Worm (Caenorhabditis elegans) whole organism, L1 larva: ENCODE data around the gene zer-1.

Experiments used
- C04F5.9 ChIP-seq: sonication (generic microtip); optimal IDR thresholded peaks from 2 replicates; lab custom pipeline; 2016; ENCODE audit warnings: missing genetic modification characterization, missing compliant biosample characterization
- F16B12.6 ChIP-seq: fragments of 150-350 bp; optimal IDR thresholded peaks from 2 replicates; lab custom pipeline; 2014; ENCODE audit warnings: missing biosample characterization, missing genetic modification characterization
- Y116A8C.19 ChIP-seq: sonication (generic microtip); optimal IDR thresholded peaks from 2 replicates; lab custom pipeline; 2016; ENCODE audit warnings: missing compliant biosample characterization, missing genetic modification characterization, borderline replicate concordance
- aha-1 ChIP-seq: fragments of 150-350 bp; optimal IDR thresholded peaks from 2 replicates; lab custom pipeline; 2014; ENCODE audit warnings: missing biosample characterization, missing genetic modification characterization
- aly-2 ChIP-seq: fragments of 150-350 bp; optimal IDR thresholded peaks from 2 replicates; lab custom pipeline; 2014; ENCODE audit warnings: missing biosample characterization, missing genetic modification characterization
- ama-1 ChIP-seq: fragments of 150-350 bp; optimal IDR thresholded peaks from 2 replicates; lab custom pipeline; 2014
- blmp-1 ChIP-seq: fragments of 150-350 bp; optimal IDR thresholded peaks from 2 replicates; lab custom pipeline; 2014; ENCODE audit warnings: missing biosample characterization, missing genetic modification characterization
- ceh-63 ChIP-seq: fragments of 200-800 bp; sonication (Bioruptor generic); optimal IDR thresholded peaks from 2 replicates; lab custom pipeline; 2018; ENCODE audit warnings: mild to moderate bottlenecking, missing genetic modification characterization, missing compliant biosample characterization
- ceh-82 ChIP-seq, 3 experiments: fragments of 150-350 bp in 1 of 3; sonication (generic microtip) in 2 of 3; optimal IDR thresholded peaks; 2 replicates each; lab custom pipeline; 2014 to 2017; ENCODE audit warnings: missing biosample characterization in 3 of 3, missing genetic modification characterization in 3 of 3
- ceh-88 ChIP-seq: fragments of 200-800 bp; sonication (Bioruptor generic); IDR thresholded peaks from 2 replicates; pipeline ENCODE4 v1.3.6; 2022; ENCODE audit warnings: missing genetic modification characterization, missing compliant biosample characterization
- ceh-90 ChIP-seq: sonication (generic microtip); optimal IDR thresholded peaks from 2 replicates; lab custom pipeline; 2016; ENCODE audit warnings: missing genetic modification characterization, missing compliant biosample characterization
- dsc-1 ChIP-seq: sonication (generic microtip); optimal IDR thresholded peaks from 2 replicates; lab custom pipeline; 2016; ENCODE audit warnings: mild to moderate bottlenecking, missing genetic modification characterization, missing compliant biosample characterization
- elt-3 ChIP-seq, 6 experiments: fragments of 150-350 bp in 1 of 6; sonication (generic microtip); optimal IDR thresholded peaks; 2 replicates each; lab custom pipeline; 2017 to 2018; ENCODE audit warnings: missing biosample characterization in 6 of 6, missing genetic modification characterization in 6 of 6, inconsistent platforms in 1 of 6
- ets-5 ChIP-seq: fragments of 200-800 bp; sonication (Bioruptor generic); IDR thresholded peaks from 2 replicates; pipeline ENCODE4 v1.3.6; 2022; ENCODE audit warnings: missing genetic modification characterization, missing compliant biosample characterization
- fkh-10 ChIP-seq: sonication (generic microtip); optimal IDR thresholded peaks from 2 replicates; lab custom pipeline; 2017; ENCODE audit warnings: missing biosample characterization, missing genetic modification reagents, missing genetic modification characterization
- fkh-8 ChIP-seq: sonication (generic microtip); optimal IDR thresholded peaks from 2 replicates; lab custom pipeline; 2016; ENCODE audit warnings: mild to moderate bottlenecking, missing genetic modification characterization, missing compliant biosample characterization
- fos-1 ChIP-seq: fragments of 150-350 bp; optimal IDR thresholded peaks from 2 replicates; lab custom pipeline; 2014; ENCODE audit warnings: missing biosample characterization, missing genetic modification characterization
- grh-1 ChIP-seq: fragments of 200-800 bp; sonication (Bioruptor generic); IDR thresholded peaks from 2 replicates; pipeline ENCODE4 v1.3.6; 2022; ENCODE audit warnings: missing genetic modification reagents, missing genetic modification characterization, missing compliant biosample characterization
- hlh-17 ChIP-seq: fragments of 200-800 bp; sonication (Bioruptor generic); optimal IDR thresholded peaks from 2 replicates; lab custom pipeline; 2018; ENCODE audit warnings: missing genetic modification characterization, mild to moderate bottlenecking, missing compliant biosample characterization, moderate library complexity, borderline replicate concordance
- hlh-4 ChIP-seq: sonication (generic microtip); optimal IDR thresholded peaks from 2 replicates; lab custom pipeline; 2016; ENCODE audit warnings: mild to moderate bottlenecking, missing genetic modification characterization, missing compliant biosample characterization
- isw-1 ChIP-seq: fragments of 200-800 bp; sonication (Bioruptor generic); IDR thresholded peaks from 2 replicates; pipeline ENCODE4 v1.3.6; 2022; ENCODE audit warnings: missing genetic modification characterization, missing compliant biosample characterization
- lin-14 ChIP-seq: fragments of 200-800 bp; sonication (Bioruptor generic); optimal IDR thresholded peaks from 2 replicates; lab custom pipeline; 2018; ENCODE audit warnings: mild to moderate bottlenecking, missing genetic modification characterization, moderate library complexity, missing compliant biosample characterization
- lin-15B ChIP-seq: fragments of 150-350 bp; sonication (generic microtip); optimal IDR thresholded peaks from 3 replicates; lab custom pipeline; 2014; ENCODE audit warnings: missing biosample characterization, missing genetic modification characterization
- lin-35 ChIP-seq, 2 experiments: fragments of 150-350 bp; optimal IDR thresholded peaks; 2 replicates each; lab custom pipeline; 2014; ENCODE audit warnings: missing biosample characterization in 2 of 2, missing genetic modification characterization in 2 of 2, missing genetic modification reagents in 2 of 2
- lir-3 ChIP-seq: sonication (generic microtip); optimal IDR thresholded peaks from 2 replicates; lab custom pipeline; 2016; ENCODE audit warnings: mild to moderate bottlenecking, missing genetic modification characterization, moderate library complexity, missing compliant biosample characterization; ENCODE audit not compliant: poor library complexity
- mab-9 ChIP-seq: fragments of 200-800 bp; sonication (Bioruptor generic); IDR thresholded peaks from 2 replicates; pipeline ENCODE4 v1.3.6; 2022; ENCODE audit warnings: missing genetic modification reagents, missing genetic modification characterization, missing compliant biosample characterization
- mdl-1 ChIP-seq, 2 experiments: fragments of 150-350 bp; optimal IDR thresholded peaks; 2 replicates each; lab custom pipeline; 2014 to 2017; ENCODE audit warnings: missing biosample characterization in 2 of 2, missing genetic modification characterization in 2 of 2, inconsistent platforms in 1 of 2
- mef-2 ChIP-seq: fragments of 150-350 bp; optimal IDR thresholded peaks from 2 replicates; lab custom pipeline; 2014; ENCODE audit warnings: missing biosample characterization, missing genetic modification characterization
- mep-1 ChIP-seq: fragments of 150-350 bp; optimal IDR thresholded peaks from 2 replicates; lab custom pipeline; 2014; ENCODE audit warnings: missing biosample characterization, missing genetic modification characterization
- nhr-11 ChIP-seq: fragments of 150-350 bp; optimal IDR thresholded peaks from 2 replicates; lab custom pipeline; 2014; ENCODE audit warnings: missing biosample characterization, missing genetic modification characterization
- nhr-12 ChIP-seq: sonication (generic microtip); optimal IDR thresholded peaks from 2 replicates; lab custom pipeline; 2017; ENCODE audit warnings: missing biosample characterization, missing genetic modification characterization
- nhr-19 ChIP-seq: fragments of 200-800 bp; sonication (Bioruptor generic); conservative IDR thresholded peaks from 2 replicates; pipeline ENCODE4 v1.3.6; 2022; ENCODE audit warnings: missing genetic modification characterization, missing compliant biosample characterization
- nhr-20 ChIP-seq: sonication (generic microtip); optimal IDR thresholded peaks from 2 replicates; lab custom pipeline; 2016; ENCODE audit warnings: mild to moderate bottlenecking, missing genetic modification characterization, missing compliant biosample characterization
- nhr-237 ChIP-seq: fragments of 150-350 bp; optimal IDR thresholded peaks from 2 replicates; lab custom pipeline; 2014; ENCODE audit warnings: missing biosample characterization, missing genetic modification characterization
- nhr-28 ChIP-seq: fragments of 150-350 bp; optimal IDR thresholded peaks from 2 replicates; lab custom pipeline; 2014; ENCODE audit warnings: missing biosample characterization, missing genetic modification characterization
- nhr-84 ChIP-seq: sonication (generic microtip); optimal IDR thresholded peaks from 2 replicates; lab custom pipeline; 2017; ENCODE audit warnings: missing biosample characterization, missing genetic modification characterization
- pag-3 ChIP-seq: sonication (generic microtip); optimal IDR thresholded peaks from 2 replicates; lab custom pipeline; 2017; ENCODE audit warnings: missing genetic modification characterization, mild to moderate bottlenecking, missing compliant biosample characterization, antibody characterized with exemption, borderline replicate concordance; ENCODE audit not compliant: insufficient read depth
- pax-3 ChIP-seq: fragments of 200-800 bp; sonication (Bioruptor generic); optimal IDR thresholded peaks from 2 replicates; lab custom pipeline; 2018; ENCODE audit warnings: mild to moderate bottlenecking, missing genetic modification characterization, moderate library complexity, missing compliant biosample characterization
- skn-1 ChIP-seq: fragments of 150-350 bp; optimal IDR thresholded peaks from 2 replicates; lab custom pipeline; 2014; ENCODE audit warnings: missing biosample characterization, missing genetic modification characterization
- snpc-4 ChIP-seq: fragments of 150-350 bp; optimal IDR thresholded peaks from 2 replicates; lab custom pipeline; 2014; ENCODE audit warnings: missing biosample characterization, missing genetic modification characterization
- sox-4 ChIP-seq: sonication (generic microtip); optimal IDR thresholded peaks from 2 replicates; lab custom pipeline; 2016; ENCODE audit warnings: missing genetic modification characterization, missing compliant biosample characterization
- sptf-1 ChIP-seq: fragments of 150-350 bp; optimal IDR thresholded peaks from 2 replicates; lab custom pipeline; 2014; ENCODE audit warnings: missing biosample characterization, missing genetic modification characterization
- sup-37 ChIP-seq: fragments of 200-800 bp; sonication (Bioruptor generic); optimal IDR thresholded peaks from 2 replicates; lab custom pipeline; 2018; ENCODE audit warnings: mild to moderate bottlenecking, missing genetic modification characterization, missing compliant biosample characterization
- tbx-2 ChIP-seq: sonication (generic microtip); optimal IDR thresholded peaks from 2 replicates; lab custom pipeline; 2016; ENCODE audit warnings: missing genetic modification characterization, missing compliant biosample characterization
- tlp-1 ChIP-seq: fragments of 150-350 bp; optimal IDR thresholded peaks from 2 replicates; lab custom pipeline; 2014; ENCODE audit warnings: missing biosample characterization, missing genetic modification characterization
- unc-130 ChIP-seq: fragments of 150-350 bp; optimal IDR thresholded peaks from 2 replicates; lab custom pipeline; 2017; ENCODE audit warnings: missing biosample characterization, missing genetic modification characterization, inconsistent platforms
- unc-30 ChIP-seq: sonication (generic microtip); optimal IDR thresholded peaks from 2 replicates; lab custom pipeline; 2017; ENCODE audit warnings: missing biosample characterization, missing genetic modification characterization
- unc-62 ChIP-seq: fragments of 150-350 bp; optimal IDR thresholded peaks from 2 replicates; lab custom pipeline; 2014; ENCODE audit warnings: missing biosample characterization, missing genetic modification reagents, missing genetic modification characterization
- vab-15 ChIP-seq: sonication (generic microtip); optimal IDR thresholded peaks from 2 replicates; lab custom pipeline; 2017; ENCODE audit warnings: missing genotype, mild to moderate bottlenecking, missing genetic modification characterization, missing compliant biosample characterization
- xbp-1 ChIP-seq: sonication (generic microtip); optimal IDR thresholded peaks from 2 replicates; lab custom pipeline; 2016; ENCODE audit warnings: missing genetic modification characterization, missing compliant biosample characterization
- zag-1 ChIP-seq: fragments of 150-350 bp; optimal IDR thresholded peaks from 2 replicates; lab custom pipeline; 2014; ENCODE audit warnings: missing biosample characterization, missing genetic modification characterization

The zer-1 gene

ce11 chrIII:843999-844398, 42.6 kb downstream of the zer-1 start (continued):
- TF ChIP-seq unc-30 (tag; lab: Kevin White, UChicago) (no peak), lin-35 (GFP tag; optimal IDR thresholded peaks at IDR 0.05; lab: Kevin White, UChicago) (peak; percentile 18 to 39), F16B12.6 (no peak), elt-3 (tag; optimal IDR thresholded peaks at IDR 0.05; lab: Kevin White, UChicago) (peak in 1 of 6 experiments; percentile 35), mef-2 (tag; lab: Kevin White, UChicago) (no peak), nhr-20 (tag; lab: Kevin White, UChicago) (peak; percentile 21), fkh-8 (tag; lab: Kevin White, UChicago) (no peak), unc-130 (peak; percentile 37), ama-1 (lab: Kevin White, UChicago) (no peak), sptf-1 (tag; lab: Kevin White, UChicago) (no peak), unc-62 (no peak), nhr-12 (no peak), zag-1 (tag; lab: Kevin White, UChicago) (no peak), xbp-1 (tag; lab: Kevin White, UChicago) (no peak), aly-2 (tag; lab: Kevin White, UChicago) (no peak), lin-14 (GFP tag; lab: Kevin White, UChicago) (peak; percentile 91), ceh-88 (GFP tag; lab: Robert Waterston, UW) (no peak), pax-3 (tag; lab: Kevin White, UChicago) (no peak), sox-4 (no peak), lin-15B (no peak), hlh-17 (GFP tag; lab: Kevin White, UChicago) (no peak), blmp-1 (tag; lab: Kevin White, UChicago) (no peak), tbx-2 (tag; lab: Kevin White, UChicago) (no peak), grh-1 (GFP tag; lab: Robert Waterston, UW) (no peak), ceh-63 (GFP tag; lab: Kevin White, UChicago) (no peak), isw-1 (GFP tag; lab: Robert Waterston, UW) (no peak), C04F5.9 (tag; lab: Kevin White, UChicago) (no peak), fos-1 (tag; lab: Kevin White, UChicago) (no peak), vab-15 (no peak), tlp-1 (no peak), nhr-237 (tag; lab: Kevin White, UChicago) (no peak), dsc-1 (tag; lab: Kevin White, UChicago) (no peak), nhr-84 (no peak), mab-9 (GFP tag; lab: Robert Waterston, UW) (no peak), nhr-11 (no peak), snpc-4 (no peak), mep-1 (peak; percentile 48)

DNA sequence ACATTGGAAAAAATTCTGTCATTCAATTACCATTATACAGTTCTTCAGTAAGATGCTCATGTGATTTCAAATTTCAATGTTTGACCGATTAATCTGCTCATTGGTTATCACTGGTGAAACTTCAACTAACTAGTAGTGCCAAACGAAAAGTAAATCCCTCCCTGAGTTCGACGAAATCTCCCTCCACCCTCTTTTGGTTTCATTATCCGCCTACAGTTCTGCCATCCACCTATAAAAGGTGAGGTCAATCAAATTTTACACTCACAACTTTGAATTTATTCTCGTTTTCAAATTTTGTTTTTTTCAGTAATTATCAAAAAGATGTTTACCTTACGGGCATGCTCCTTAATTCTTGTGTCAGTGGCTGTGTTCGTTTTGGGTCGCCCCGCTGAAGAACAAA, 44.0 kb downstream of the zer-1 start, which contains the start of gene far-8:
far-8 (plus strand) TSS at position 301 of the 400 bp plus-strand sequence.
- TF ChIP-seq ceh-63 (GFP tag; lab: Kevin White, UChicago) (no peak), fkh-10 (GFP tag; lab: Kevin White, UChicago) (no peak), sup-37 (no peak), nhr-11 (no peak), nhr-84 (no peak), ets-5 (GFP tag; lab: Robert Waterston, UW) (no peak)
- TF ChIP-seq, all 84 proteins: peak for 0

- TF ChIP-seq hlh-4 (tag; lab: Kevin White, UChicago) = no peak
- TF ChIP-seq tbx-2 (tag; lab: Kevin White, UChicago) = no peak
- TF ChIP-seq mdl-1 (tag; optimal IDR thresholded peaks at IDR 0.05; lab: Kevin White, UChicago) = no peak
- TF ChIP-seq elt-3 (tag; optimal IDR thresholded peaks at IDR 0.05; lab: Kevin White, UChicago) = no peak
- no peak for TF ChIP-seq skn-1 (tag; lab: Kevin White, UChicago)
- TF ChIP-seq aha-1 (tag; lab: Kevin White, UChicago) = no peak
- no peak for TF ChIP-seq fkh-10 (GFP tag; lab: Kevin White, UChicago)
- TF ChIP-seq ceh-88 (GFP tag; lab: Robert Waterston, UW) = no peak
- no peak for TF ChIP-seq nhr-19 (GFP tag; lab: Robert Waterston, UW)
- TF ChIP-seq nhr-12 = no peak
- TF ChIP-seq tlp-1 = no peak
- TF ChIP-seq F16B12.6 = no peak
- no peak for TF ChIP-seq ceh-82 (tag; optimal IDR thresholded peaks at IDR 0.05; lab: Kevin White, UChicago)
- no peak for TF ChIP-seq nhr-20 (tag; lab: Kevin White, UChicago)
- no peak for TF ChIP-seq lir-3 (tag; lab: Kevin White, UChicago)
- TF ChIP-seq Y116A8C.19 (tag; lab: Kevin White, UChicago) = no peak
- TF ChIP-seq nhr-11 = no peak
- no peak for TF ChIP-seq ceh-90 (tag; lab: Kevin White, UChicago)
- peak; percentile 93 for TF ChIP-seq pag-3 (tag; lab: Kevin White, UChicago)
- no peak for TF ChIP-seq nhr-28
- no peak for TF ChIP-seq pax-3 (tag; lab: Kevin White, UChicago)
- TF ChIP-seq nhr-237 (tag; lab: Kevin White, UChicago) = no peak
Observed at ce11 chrIII:841177-841576, 45.4 kb downstream of the zer-1 start, which contains the start of gene K02F3.9. Gene K02F3.9 (minus strand): TSS chrIII:841366.
